Fruit fly (Drosophila melanogaster) whole organism, embryonic: ENCODE results near the gene dikar.

Source experiments
- Blimp-1 ChIP-seq: fragments of 200-800 bp; sonication (Bioruptor generic); optimal IDR thresholded peaks from 3 replicates; lab custom pipeline; 2018; ENCODE audit warnings: missing biosample characterization, missing genetic modification characterization, mild to moderate bottlenecking, moderate library complexity, missing genetic modification reagents
- CG11093 ChIP-seq: fragments of 200-800 bp; sonication (Bioruptor generic); IDR thresholded peaks from 3 replicates; pipeline ENCODE4 v1.3.6; 2022; ENCODE audit warnings: missing biosample characterization, missing genetic modification characterization
- CG11504 ChIP-seq: fragments of 200-800 bp; sonication (Bioruptor generic); optimal IDR thresholded peaks from 3 replicates; lab custom pipeline; 2019; ENCODE audit warnings: missing biosample characterization, mild to moderate bottlenecking, missing genetic modification characterization, moderate library complexity
- CG11696 ChIP-seq: fragments of 200-800 bp; sonication (Bioruptor generic); IDR thresholded peaks from 2 replicates; pipeline ENCODE4 v1.3.6; 2022; ENCODE audit warnings: missing biosample characterization, missing genetic modification characterization
- CG18764 ChIP-seq: fragments of 200-800 bp; sonication (Bioruptor generic); optimal IDR thresholded peaks from 3 replicates; lab custom pipeline; 2016; ENCODE audit warnings: missing biosample characterization, missing genetic modification characterization
- CG31365 ChIP-seq: fragments of 200-800 bp; sonication (Bioruptor generic); optimal IDR thresholded peaks from 2 replicates; lab custom pipeline; 2018; ENCODE audit warnings: missing biosample characterization, mild to moderate bottlenecking, missing genetic modification characterization
- CG4730 ChIP-seq: fragments of 200-800 bp; sonication (Bioruptor generic); IDR thresholded peaks from 2 replicates; pipeline ENCODE4 v1.3.6; 2022; ENCODE audit warnings: missing biosample characterization, missing genetic modification characterization
- CG7928 ChIP-seq: fragments of 200-800 bp; sonication (Bioruptor generic); optimal IDR thresholded peaks from 2 replicates; lab custom pipeline; 2017; ENCODE audit warnings: missing biosample characterization, mild to moderate bottlenecking, missing genetic modification characterization
- CG8281 ChIP-seq: fragments of 200-800 bp; sonication (Bioruptor generic); optimal IDR thresholded peaks from 2 replicates; lab custom pipeline; 2018; ENCODE audit warnings: missing biosample characterization, mild to moderate bottlenecking, missing genetic modification characterization, moderate library complexity
- CG8478 ChIP-seq: fragments of >200 bp; optimal IDR thresholded peaks from 2 replicates; lab custom pipeline; 2018
- CoRest ChIP-seq: fragments of 200-800 bp; sonication (Bioruptor generic); optimal IDR thresholded peaks from 3 replicates; lab custom pipeline; 2018; ENCODE audit warnings: missing biosample characterization, mild to moderate bottlenecking, missing genetic modification characterization, moderate library complexity
- Dip3 ChIP-seq: fragments of 200-800 bp; sonication (Bioruptor generic); optimal IDR thresholded peaks from 3 replicates; lab custom pipeline; 2016; ENCODE audit warnings: missing biosample characterization, missing genetic modification characterization
- Dp ChIP-seq: fragments of 200-800 bp; sonication (Bioruptor generic); optimal IDR thresholded peaks from 2 replicates; lab custom pipeline; 2018; ENCODE audit warnings: missing biosample characterization, mild to moderate bottlenecking, missing genetic modification characterization, moderate library complexity
- Drgx ChIP-seq: fragments of 200-800 bp; sonication (Bioruptor generic); IDR thresholded peaks from 2 replicates; pipeline ENCODE4 v1.3.6; 2022; ENCODE audit warnings: missing biosample characterization, missing genetic modification characterization
- Ets65A ChIP-seq: fragments of 200-800 bp; sonication (Bioruptor generic); peaks from one replicate; lab custom pipeline; 2016; ENCODE audit warnings: missing biosample characterization, missing genetic modification characterization
- HLH54F ChIP-seq: fragments of 200-800 bp; sonication (Bioruptor generic); optimal IDR thresholded peaks from 3 replicates; lab custom pipeline; 2016; ENCODE audit warnings: missing biosample characterization, missing genetic modification characterization
- Hr51 ChIP-seq, 2 experiments: fragments of 200-800 bp; sonication (Bioruptor generic); optimal IDR thresholded peaks; 2 replicates in 1 of 2; 3 replicates in 1 of 2; lab custom pipeline; 2016 to 2018; ENCODE audit warnings: missing biosample characterization in 2 of 2, missing genetic modification characterization in 2 of 2, mild to moderate bottlenecking in 1 of 2, moderate library complexity in 1 of 2
- MESR4 ChIP-seq: fragments of 200-800 bp; sonication (Bioruptor generic); optimal IDR thresholded peaks from 2 replicates; lab custom pipeline; 2018; ENCODE audit warnings: missing biosample characterization, mild to moderate bottlenecking, missing genetic modification characterization, moderate library complexity
- Med ChIP-seq: fragments of 200-800 bp; sonication (Bioruptor generic); peaks from one replicate; lab custom pipeline; 2016; ENCODE audit warnings: missing biosample characterization, missing genetic modification characterization, mild to moderate bottlenecking, inconsistent platforms, moderate library complexity
- Sry-β ChIP-seq: fragments of 200-800 bp; sonication (Bioruptor generic); optimal IDR thresholded peaks from 2 replicates; lab custom pipeline; 2018; ENCODE audit warnings: missing biosample characterization, mild to moderate bottlenecking, missing genetic modification characterization, moderate library complexity
- abd-A ChIP-seq: fragments of 200-800 bp; sonication (Bioruptor generic); optimal IDR thresholded peaks from 3 replicates; lab custom pipeline; 2019; ENCODE audit warnings: missing biosample characterization, mild to moderate bottlenecking, missing genetic modification characterization, moderate library complexity
- chinmo ChIP-seq: fragments of 200-800 bp; sonication (Bioruptor generic); IDR thresholded peaks from 4 replicates; pipeline ENCODE4 v1.3.6; 2022; ENCODE audit warnings: missing biosample characterization, missing genetic modification characterization; ENCODE audit not compliant: partially characterized antibody
- dati ChIP-seq: fragments of 200-800 bp; sonication (Bioruptor generic); IDR thresholded peaks from 2 replicates; pipeline ENCODE4 v1.3.6; 2022; ENCODE audit warnings: missing biosample characterization, missing genetic modification characterization
- dysf ChIP-seq: fragments of 200-800 bp; sonication (Bioruptor generic); IDR thresholded peaks from 3 replicates; pipeline ENCODE4 v1.3.6; 2022; ENCODE audit warnings: missing biosample characterization, missing genetic modification characterization
- gem ChIP-seq: fragments of 200-800 bp; sonication (Bioruptor generic); optimal IDR thresholded peaks from 2 replicates; lab custom pipeline; 2019; ENCODE audit warnings: missing biosample characterization, mild to moderate bottlenecking, missing genetic modification characterization, moderate library complexity
- h ChIP-seq: fragments of >200 bp; optimal IDR thresholded peaks from 2 replicates; lab custom pipeline; 2017
- hbn ChIP-seq: fragments of 200-800 bp; sonication (Bioruptor generic); IDR thresholded peaks from 2 replicates; pipeline ENCODE4 v1.3.6; 2022; ENCODE audit warnings: missing biosample characterization, missing genetic modification characterization; ENCODE audit not compliant: partially characterized antibody
- lmd ChIP-seq: fragments of 200-800 bp; sonication (Bioruptor generic); IDR thresholded peaks from 2 replicates; pipeline ENCODE4 v1.3.6; 2022; ENCODE audit warnings: missing biosample characterization, missing genetic modification characterization
- lola ChIP-seq, 3 experiments: fragments of >200 bp in 2 of 3; fragments of 200-800 bp in 1 of 3; sonication (Bioruptor generic) in 1 of 3; optimal IDR thresholded peaks; 2 replicates each; lab custom pipeline; 2017 to 2019; ENCODE audit warnings: missing biosample characterization in 3 of 3, missing genetic modification characterization in 3 of 3, mild to moderate bottlenecking in 1 of 3, moderate library complexity in 1 of 3
- lov ChIP-seq, 2 experiments: fragments of 200-800 bp in 1 of 2; fragments of >200 bp in 1 of 2; sonication (Bioruptor generic) in 1 of 2; IDR thresholded peaks in 1 of 2; optimal IDR thresholded peaks in 1 of 2; 2 replicates in 1 of 2; 3 replicates in 1 of 2; pipeline versions ENCODE4 v1.3.6 to Lab custom; 2017 to 2022; ENCODE audit warnings: missing biosample characterization in 1 of 2, missing genetic modification characterization in 1 of 2
- nmo ChIP-seq: fragments of 200-800 bp; sonication (Bioruptor generic); optimal IDR thresholded peaks from 2 replicates; lab custom pipeline; 2018; ENCODE audit warnings: missing biosample characterization, mild to moderate bottlenecking, missing genetic modification characterization, moderate library complexity
- pan ChIP-seq, 4 experiments: fragments of >200 bp in 3 of 4; fragments of 200-800 bp in 1 of 4; sonication (Bioruptor generic) in 1 of 4; optimal IDR thresholded peaks in 3 of 4; IDR thresholded peaks in 1 of 4; 2 replicates each; pipeline versions ENCODE4 v1.3.6 to Lab custom; 2017 to 2022; ENCODE audit warnings: missing biosample characterization in 2 of 4, missing genetic modification characterization in 2 of 4, mixed read lengths in 1 of 4
- prd ChIP-seq, 3 experiments: fragments of >200 bp in 2 of 3; fragments of 200-800 bp in 1 of 3; sonication (Bioruptor generic) in 1 of 3; optimal IDR thresholded peaks in 2 of 3; IDR thresholded peaks in 1 of 3; 2 replicates in 2 of 3; 3 replicates in 1 of 3; pipeline versions ENCODE4 v1.3.6 to Lab custom; 2017 to 2022; ENCODE audit warnings: missing biosample characterization in 1 of 3, missing genetic modification characterization in 1 of 3
- pum ChIP-seq: fragments of 200-800 bp; sonication (Bioruptor generic); optimal IDR thresholded peaks from 2 replicates; lab custom pipeline; 2016; ENCODE audit warnings: missing biosample characterization, missing genetic modification characterization
- row ChIP-seq: fragments of 200-800 bp; sonication (Bioruptor generic); IDR thresholded peaks from 3 replicates; pipeline ENCODE4 v1.3.6; 2022; ENCODE audit warnings: missing biosample characterization, missing genetic modification characterization
- sens ChIP-seq: fragments of 200-800 bp; sonication (Bioruptor generic); peaks from one replicate; lab custom pipeline; 2016; ENCODE audit warnings: missing biosample characterization, missing genetic modification characterization
- sisA ChIP-seq: fragments of 200-800 bp; sonication (Bioruptor generic); IDR thresholded peaks from 2 replicates; pipeline ENCODE4 v1.3.6; 2022; ENCODE audit warnings: missing biosample characterization, missing genetic modification characterization
- sr ChIP-seq: fragments of 200-800 bp; sonication (Bioruptor generic); IDR thresholded peaks from 3 replicates; pipeline ENCODE4 v1.3.6; 2022; ENCODE audit warnings: missing biosample characterization, missing genetic modification characterization
- wor ChIP-seq: fragments of 200-800 bp; sonication (Bioruptor generic); IDR thresholded peaks from 2 replicates; pipeline ENCODE4 v1.3.6; 2022; ENCODE audit warnings: missing biosample characterization, missing genetic modification characterization

dikar gene

DNA sequence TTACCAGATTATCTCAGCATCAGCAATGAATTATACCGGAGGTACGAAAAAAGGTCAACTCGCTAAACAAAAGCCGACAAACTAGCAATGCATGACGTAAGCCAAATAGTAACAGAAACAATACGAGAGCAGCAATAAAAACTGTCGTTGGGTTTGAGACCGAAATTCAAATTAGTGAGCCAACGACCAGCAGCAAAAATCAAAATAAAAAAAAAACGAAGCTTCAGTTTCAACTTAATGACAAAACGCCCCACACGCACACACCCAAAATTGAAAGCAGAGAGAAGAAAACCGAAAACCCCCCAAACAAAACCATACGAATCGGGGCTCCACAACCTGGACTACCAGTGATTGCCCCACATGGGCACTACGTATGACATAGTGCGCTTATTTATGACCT, 48.8 kb downstream of the dikar start (continued):
- TF ChIP-seq abd-A (tag; lab: Kevin White, UChicago) (peak; percentile 87), hbn (no peak), chinmo (GFP tag; lab: Robert Waterston, UW) (peak; percentile 68; the same call in 1 of the 4 replicates), gem (no peak), HLH54F (GFP tag; lab: Kevin White, UChicago) (no peak), Med (GFP tag; lab: Kevin White, UChicago) (no peak), nmo (GFP tag; lab: Kevin White, UChicago) (no peak), CG31365 (tag; lab: Kevin White, UChicago) (no peak), lov (optimal IDR thresholded peaks at IDR 0.05; lab: Kevin White, UChicago) (no peak), lov (GFP tag; IDR thresholded peaks at IDR 0.05; lab: Robert Waterston, UW) (no peak), Dip3 (GFP tag; lab: Kevin White, UChicago) (no peak), Dp (no peak), h (lab: Kevin White, UChicago) (no peak), CG7928 (GFP tag; lab: Kevin White, UChicago) (no peak), CoRest (tag; lab: Kevin White, UChicago) (no peak), pum (no peak), CG8281 (tag; lab: Kevin White, UChicago) (no peak), Sry-β (GFP tag; lab: Kevin White, UChicago) (no peak), sisA (GFP tag; lab: Robert Waterston, UW) (no peak), CG11504 (tag; lab: Kevin White, UChicago) (no peak)

- peak; percentile 38; the same call in 1 of the 3 replicates for TF ChIP-seq row (GFP tag; lab: Robert Waterston, UW)
- no peak for TF ChIP-seq lola (GFP tag; optimal IDR thresholded peaks at IDR 0.05; lab: Kevin White, UChicago)
- TF ChIP-seq sens (GFP tag; lab: Kevin White, UChicago): peak; percentile 66
- TF ChIP-seq CG11696: peak; percentile 59; the same call in 1 of the 2 replicates
- no peak for TF ChIP-seq MESR4 (GFP tag; lab: Kevin White, UChicago)
- TF ChIP-seq Blimp-1 (GFP tag; lab: Kevin White, UChicago): peak; percentile 21
- TF ChIP-seq dysf (GFP tag; lab: Robert Waterston, UW): 0 out of 3 replicates have a peak, but pooled peaks have one; percentile 31
- TF ChIP-seq lmd (GFP tag; lab: Robert Waterston, UW): no peak
- TF ChIP-seq pan (optimal IDR thresholded peaks at IDR 0.05; lab: Kevin White, UChicago): no peak
- TF ChIP-seq pan (GFP tag; optimal IDR thresholded peaks at IDR 0.05 in 1 of 2, IDR thresholded peaks at IDR 0.05 in 1 of 2): peak in 1 of 2 experiments; percentile 37
- TF ChIP-seq gem: peak; percentile 13
- TF ChIP-seq Hr51 (GFP tag; optimal IDR thresholded peaks at IDR 0.05; lab: Kevin White, UChicago): peak in 1 of 2 experiments; percentile 29
- TF ChIP-seq prd (optimal IDR thresholded peaks at IDR 0.05; lab: Kevin White, UChicago): no peak
- 0 out of 3 replicates have a peak, but pooled peaks have one; percentile 10 for TF ChIP-seq prd (GFP tag; IDR thresholded peaks at IDR 0.05; lab: Robert Waterston, UW)
- peak; percentile 42 for TF ChIP-seq Drgx (GFP tag; lab: Robert Waterston, UW)
- no peak for TF ChIP-seq CG4730 (GFP tag; lab: Robert Waterston, UW)
- TF ChIP-seq Ets65A (GFP tag; lab: Kevin White, UChicago): no peak
- no peak for TF ChIP-seq dati (GFP tag; lab: Robert Waterston, UW)
- TF ChIP-seq CG8478 (lab: Kevin White, UChicago): no peak
- 0 out of 3 replicates have a peak, but pooled peaks have one; percentile 27 for TF ChIP-seq CG11093 (GFP tag; lab: Robert Waterston, UW)
- no peak for TF ChIP-seq wor
- TF ChIP-seq CG18764: no peak
- no peak for TF ChIP-seq sr
- TF ChIP-seq, all 482 proteins: peak for 11
Observed at dm6 chr3L:6693191-6693590, 49.8 kb downstream of the dikar start.
